Worm (Caenorhabditis elegans) whole organism, L2 larva: Measurements from ENCODE around the gene F38C2.1.
A peak's percentile ranks its signal among the peaks of the same experiment; 100 is the strongest.

Source experiments
- F13H6.1 ChIP-seq: sonication (generic microtip); optimal IDR thresholded peaks from 2 replicates; lab custom pipeline; 2016; ENCODE audit warnings: missing genetic modification characterization, missing compliant biosample characterization
- R02D3.7 ChIP-seq: fragments of 150-350 bp; optimal IDR thresholded peaks from 2 replicates; lab custom pipeline; 2014; ENCODE audit warnings: missing biosample characterization, missing genetic modification characterization
- Y55F3AM.14 ChIP-seq: fragments of 200-800 bp; sonication (Bioruptor generic); optimal IDR thresholded peaks from 2 replicates; lab custom pipeline; 2018; ENCODE audit warnings: mild to moderate bottlenecking, missing genetic modification characterization, missing compliant biosample characterization
- ZK546.5 ChIP-seq: sonication (generic microtip); optimal IDR thresholded peaks from 2 replicates; lab custom pipeline; 2017; ENCODE audit warnings: missing biosample characterization, missing genetic modification characterization
- alr-1 ChIP-seq: fragments of 150-350 bp; optimal IDR thresholded peaks from 2 replicates; lab custom pipeline; 2014; ENCODE audit warnings: missing biosample characterization, missing genetic modification characterization
- ama-1 ChIP-seq: fragments of 150-350 bp; optimal IDR thresholded peaks from 2 replicates; lab custom pipeline; 2018; ENCODE audit warnings: inconsistent platforms
- ceh-16 ChIP-seq: fragments of 150-350 bp; optimal IDR thresholded peaks from 2 replicates; lab custom pipeline; 2014; ENCODE audit warnings: missing biosample characterization, missing genetic modification characterization
- dmd-4 ChIP-seq: sonication (generic microtip); optimal IDR thresholded peaks from 2 replicates; lab custom pipeline; 2017; ENCODE audit warnings: missing biosample characterization, missing genetic modification characterization
- egl-27 ChIP-seq: sonication (generic microtip); optimal IDR thresholded peaks from 3 replicates; lab custom pipeline; 2017; ENCODE audit warnings: missing biosample characterization, missing genetic modification reagents, missing genetic modification characterization
- elt-1 ChIP-seq: fragments of 150-350 bp; optimal IDR thresholded peaks from 2 replicates; lab custom pipeline; 2014; ENCODE audit warnings: missing biosample characterization, missing genetic modification characterization
- elt-3 ChIP-seq: sonication (generic microtip); optimal IDR thresholded peaks from 2 replicates; lab custom pipeline; 2017; ENCODE audit warnings: missing biosample characterization, missing genetic modification characterization
- fos-1 ChIP-seq: fragments of 150-350 bp; optimal IDR thresholded peaks from 2 replicates; lab custom pipeline; 2014; ENCODE audit warnings: missing biosample characterization, missing genetic modification characterization
- gmeb-1 ChIP-seq: fragments of 150-350 bp; optimal IDR thresholded peaks from 2 replicates; lab custom pipeline; 2014; ENCODE audit warnings: missing biosample characterization, missing genetic modification characterization
- lin-11 ChIP-seq: fragments of 150-350 bp; sonication (generic microtip); optimal IDR thresholded peaks from 2 replicates; lab custom pipeline; 2014; ENCODE audit warnings: missing biosample characterization, missing genetic modification characterization, inconsistent platforms, mixed read lengths
- lin-39 ChIP-seq: fragments of 150-350 bp; optimal IDR thresholded peaks from 2 replicates; lab custom pipeline; 2014; ENCODE audit warnings: missing biosample characterization, missing genetic modification reagents, missing genetic modification characterization
- mab-5 ChIP-seq: fragments of 150-350 bp; optimal IDR thresholded peaks from 2 replicates; lab custom pipeline; 2014; ENCODE audit warnings: missing biosample characterization, missing genetic modification characterization
- mbf-1 ChIP-seq: sonication (generic microtip); optimal IDR thresholded peaks from 2 replicates; lab custom pipeline; 2017; ENCODE audit warnings: missing biosample characterization, missing genetic modification characterization
- nhr-10 ChIP-seq: sonication (generic microtip); optimal IDR thresholded peaks from 2 replicates; lab custom pipeline; 2017; ENCODE audit warnings: missing biosample characterization, missing genetic modification characterization
- nhr-12 ChIP-seq: fragments of 150-350 bp; optimal IDR thresholded peaks from 2 replicates; lab custom pipeline; 2014; ENCODE audit warnings: missing biosample characterization, missing genetic modification characterization
- nhr-21 ChIP-seq: fragments of 150-350 bp; optimal IDR thresholded peaks from 2 replicates; lab custom pipeline; 2014; ENCODE audit warnings: missing biosample characterization, missing genetic modification characterization
- nhr-237 ChIP-seq: fragments of 150-350 bp; optimal IDR thresholded peaks from 2 replicates; lab custom pipeline; 2014; ENCODE audit warnings: missing biosample characterization, missing genetic modification characterization
- nhr-6 ChIP-seq: fragments of 150-350 bp; optimal IDR thresholded peaks from 2 replicates; lab custom pipeline; 2014; ENCODE audit warnings: missing biosample characterization, missing genetic modification characterization
- nhr-77 ChIP-seq: fragments of 150-350 bp; optimal IDR thresholded peaks from 2 replicates; lab custom pipeline; 2014; ENCODE audit warnings: missing biosample characterization, missing genetic modification characterization
- peb-1 ChIP-seq: fragments of 150-350 bp; optimal IDR thresholded peaks from 2 replicates; lab custom pipeline; 2014; ENCODE audit warnings: missing biosample characterization, missing genetic modification characterization
- skn-1 ChIP-seq: sonication (generic microtip); optimal IDR thresholded peaks from 2 replicates; lab custom pipeline; 2017; ENCODE audit warnings: missing biosample characterization, missing genetic modification characterization
- sma-3 ChIP-seq: sonication (generic microtip); optimal IDR thresholded peaks from 2 replicates; lab custom pipeline; 2016; ENCODE audit warnings: missing genetic modification reagents, missing genetic modification characterization, missing compliant biosample characterization
- sma-9 ChIP-seq, 2 experiments: fragments of 150-350 bp in 1 of 2; sonication (generic microtip) in 1 of 2; optimal IDR thresholded peaks; 2 replicates each; lab custom pipeline; 2014 to 2016; ENCODE audit warnings: missing genetic modification characterization in 2 of 2, mild to moderate bottlenecking in 1 of 2, missing biosample characterization in 1 of 2, missing compliant biosample characterization in 1 of 2, missing genetic modification reagents in 1 of 2, moderate library complexity in 1 of 2
- snpc-4 ChIP-seq: fragments of 150-350 bp; optimal IDR thresholded peaks from 2 replicates; lab custom pipeline; 2014; ENCODE audit warnings: missing biosample characterization, missing genetic modification characterization
- unc-39 ChIP-seq: fragments of 150-350 bp; optimal IDR thresholded peaks from 2 replicates; lab custom pipeline; 2014; ENCODE audit warnings: missing biosample characterization, missing genetic modification characterization
- unc-55 ChIP-seq: fragments of 150-350 bp; sonication (generic microtip); optimal IDR thresholded peaks from 3 replicates; lab custom pipeline; 2014; ENCODE audit warnings: missing biosample characterization, missing genetic modification reagents, missing genetic modification characterization
- unc-62 ChIP-seq: fragments of 150-350 bp; optimal IDR thresholded peaks from 2 replicates; lab custom pipeline; 2014; ENCODE audit warnings: missing biosample characterization, missing genetic modification reagents, missing genetic modification characterization
- zag-1 ChIP-seq: fragments of 150-350 bp; optimal IDR thresholded peaks from 2 replicates; lab custom pipeline; 2014; ENCODE audit warnings: missing biosample characterization, missing genetic modification characterization
- ztf-11 ChIP-seq: sonication (generic microtip); optimal IDR thresholded peaks from 2 replicates; lab custom pipeline; 2017; ENCODE audit warnings: missing biosample characterization, missing genetic modification characterization
- ztf-4 ChIP-seq: fragments of 150-350 bp; optimal IDR thresholded peaks from 2 replicates; lab custom pipeline; 2014; ENCODE audit warnings: missing biosample characterization, missing genetic modification characterization

Gene F38C2.1

ce11 chrIV:16236827-16237226 lies 10.4 kb upstream of the F38C2.1 start:
- TF ChIP-seq nhr-237 (tag; lab: Kevin White, UChicago) = no peak
- no peak for TF ChIP-seq egl-27 (tag; lab: Kevin White, UChicago)
- TF ChIP-seq unc-39 (tag; lab: Kevin White, UChicago) = no peak
- no peak for TF ChIP-seq ceh-16 (tag; lab: Kevin White, UChicago)
- TF ChIP-seq fos-1 (tag; lab: Kevin White, UChicago) = no peak
- no peak for TF ChIP-seq nhr-77 (tag; lab: Kevin White, UChicago)
- no peak for TF ChIP-seq nhr-6 (tag; lab: Kevin White, UChicago)
- TF ChIP-seq nhr-12 (tag; lab: Kevin White, UChicago) = no peak
- no peak for TF ChIP-seq nhr-10 (tag; lab: Kevin White, UChicago)

ce11 chrIV:16238555-16238954 lies 8.7 kb upstream of the F38C2.1 start, which contains the start of gene srw-61:
Gene srw-61, minus strand, starts transcription at chrIV:16238655.
- TF ChIP-seq dmd-4 (tag; lab: Kevin White, UChicago) = no peak
- TF ChIP-seq snpc-4 (tag; lab: Kevin White, UChicago) = no peak
- TF ChIP-seq unc-39 (tag; lab: Kevin White, UChicago) = no peak
- no peak for TF ChIP-seq lin-11 (tag; lab: Kevin White, UChicago)
- no peak for TF ChIP-seq mbf-1 (tag; lab: Kevin White, UChicago)
- no peak for TF ChIP-seq skn-1
- no peak for TF ChIP-seq zag-1 (tag; lab: Kevin White, UChicago)
- TF ChIP-seq sma-3 = no peak
- no peak for TF ChIP-seq mab-5 (tag; lab: Kevin White, UChicago)
- no peak for TF ChIP-seq ztf-4 (tag; lab: Kevin White, UChicago)
- TF ChIP-seq lin-39 (tag; lab: Kevin White, UChicago) = no peak
- TF ChIP-seq R02D3.7 (tag; lab: Kevin White, UChicago) = no peak
- TF ChIP-seq sma-9 (GFP tag; optimal IDR thresholded peaks at IDR 0.05; lab: Kevin White, UChicago) = no peak
- TF ChIP-seq sma-9 (tag; optimal IDR thresholded peaks at IDR 0.05; lab: Kevin White, UChicago) = no peak
- no peak for TF ChIP-seq nhr-21
- TF ChIP-seq ama-1 (lab: Kevin White, UChicago) = no peak

- TF ChIP-seq elt-1 (tag; lab: Kevin White, UChicago) = no peak
- TF ChIP-seq lin-39 (tag; lab: Kevin White, UChicago) = no peak
- TF ChIP-seq unc-55 (GFP tag; lab: Kevin White, UChicago) = no peak
- TF ChIP-seq peb-1 (tag; lab: Kevin White, UChicago) = no peak
- TF ChIP-seq ztf-11 (tag; lab: Kevin White, UChicago) = no peak
- no peak for TF ChIP-seq lin-11 (tag; lab: Kevin White, UChicago)
- TF ChIP-seq alr-1 = no peak
- TF ChIP-seq unc-62 (GFP tag; lab: Kevin White, UChicago) = no peak
- TF ChIP-seq unc-39 (tag; lab: Kevin White, UChicago) = no peak
- TF ChIP-seq skn-1 = no peak
- TF ChIP-seq mab-5 (tag; lab: Kevin White, UChicago) = no peak
- no peak for TF ChIP-seq Y55F3AM.14
- TF ChIP-seq fos-1 (tag; lab: Kevin White, UChicago) = no peak
- TF ChIP-seq F13H6.1 (tag; lab: Kevin White, UChicago) = no peak
- no peak for TF ChIP-seq sma-9 (GFP tag; optimal IDR thresholded peaks at IDR 0.05; lab: Kevin White, UChicago)
- TF ChIP-seq sma-9 (tag; optimal IDR thresholded peaks at IDR 0.05; lab: Kevin White, UChicago) = no peak
- no peak for TF ChIP-seq sma-3
- TF ChIP-seq nhr-237 (tag; lab: Kevin White, UChicago) = no peak
- TF ChIP-seq ZK546.5 (tag; lab: Kevin White, UChicago) = no peak
- TF ChIP-seq gmeb-1 = no peak
- TF ChIP-seq zag-1 (tag; lab: Kevin White, UChicago) = no peak
These were observed 7.2 kb downstream of the F38C2.1 start, which contains the start of gene hlh-17 for ce11 chrIV:16254464-16254863. Gene hlh-17, plus strand, starts transcription at chrIV:16254764.

- TF ChIP-seq unc-55 (GFP tag; lab: Kevin White, UChicago) = peak; percentile 6
- TF ChIP-seq Y55F3AM.14 = no peak
These were observed 10.1 kb downstream of the F38C2.1 start, which contains the start of gene hlh-31 for ce11 chrIV:16257330-16257729. Gene hlh-31, plus strand, starts transcription at chrIV:16257630.

ce11 chrIV:16270955-16271354 lies 23.7 kb downstream of the F38C2.1 start, which contains the start of gene F38C2.4:
Gene F38C2.4, plus strand, starts transcription at chrIV:16271255.
- TF ChIP-seq elt-3 (tag; lab: Kevin White, UChicago) (no peak), ztf-11 (tag; lab: Kevin White, UChicago) (no peak)
